Worm (Caenorhabditis elegans) whole organism, mixed stage, embryonic: ENCODE measurements around the gene F38B2.3.

Source experiments
- blmp-1 ChIP-seq: fragments of 150-350 bp; optimal IDR thresholded peaks from 2 replicates; lab custom pipeline; 2014; ENCODE audit warnings: missing biosample characterization, missing genetic modification characterization
- cnd-1 ChIP-seq: fragments of 200-800 bp; sonication (Bioruptor generic); optimal IDR thresholded peaks from 2 replicates; lab custom pipeline; 2018; ENCODE audit warnings: mild to moderate bottlenecking, missing genetic modification characterization, missing compliant biosample characterization
- lsy-2 ChIP-seq: fragments of 150-350 bp; optimal IDR thresholded peaks from 2 replicates; lab custom pipeline; 2014; ENCODE audit warnings: missing biosample characterization, missing genetic modification characterization
- nhr-76 ChIP-seq: sonication (generic microtip); optimal IDR thresholded peaks from 2 replicates; lab custom pipeline; 2017; ENCODE audit warnings: missing biosample characterization, missing genetic modification characterization
- pha-4 ChIP-seq: fragments of 150-350 bp; optimal IDR thresholded peaks from 2 replicates; lab custom pipeline; 2018; ENCODE audit warnings: missing biosample characterization, missing genetic modification reagents, missing genetic modification characterization
- snpc-4 ChIP-seq: fragments of 150-350 bp; optimal IDR thresholded peaks from 2 replicates; lab custom pipeline; 2014; ENCODE audit warnings: missing biosample characterization, missing genetic modification characterization
- sptf-1 ChIP-seq: sonication (generic microtip); optimal IDR thresholded peaks from 2 replicates; lab custom pipeline; 2017; ENCODE audit warnings: mild to moderate bottlenecking, missing genetic modification characterization, moderate library complexity, missing compliant biosample characterization

ce11 chrX:11264715-11265114, 21.4 kb downstream of the F38B2.3 start:
- no peak for TF ChIP-seq pha-4 (tag; lab: Kevin White, UChicago)
- TF ChIP-seq lsy-2: no peak
- TF ChIP-seq nhr-76: no peak
- TF ChIP-seq cnd-1 (tag; lab: Kevin White, UChicago): no peak
- TF ChIP-seq sptf-1: no peak
- no peak for TF ChIP-seq snpc-4 (tag; lab: Kevin White, UChicago)
- no peak for TF ChIP-seq blmp-1 (tag; lab: Kevin White, UChicago)
